Fruit fly (Drosophila melanogaster) whole organism, embryonic: ENCODE data around the gene CG31463.

Experiments used
- Bgb ChIP-seq: fragments of 200-800 bp; sonication (Bioruptor generic); IDR thresholded peaks from 2 replicates; pipeline ENCODE4 v1.3.6; 2022; ENCODE audit warnings: missing biosample characterization, missing genetic modification characterization; ENCODE audit not compliant: partially characterized antibody
- BtbVII ChIP-seq: fragments of 200-800 bp; sonication (Bioruptor generic); optimal IDR thresholded peaks from 3 replicates; lab custom pipeline; 2017; ENCODE audit warnings: missing biosample characterization, mild to moderate bottlenecking, missing genetic modification characterization
- CG12659 ChIP-seq: fragments of 200-800 bp; sonication (Bioruptor generic); optimal IDR thresholded peaks from 3 replicates; lab custom pipeline; 2017; ENCODE audit warnings: mild to moderate bottlenecking, missing biosample characterization, missing genetic modification reagents, missing genetic modification characterization
- CG12744 ChIP-seq: fragments of 200-800 bp; sonication (Bioruptor generic); optimal IDR thresholded peaks from 2 replicates; lab custom pipeline; 2016; ENCODE audit warnings: missing biosample characterization, missing genetic modification characterization
- CG13624 ChIP-seq: fragments of 200-800 bp; sonication (Bioruptor generic); optimal IDR thresholded peaks from 2 replicates; lab custom pipeline; 2016; ENCODE audit warnings: missing biosample characterization, missing genetic modification characterization
- CG14441 ChIP-seq: fragments of 200-800 bp; sonication (Bioruptor generic); IDR thresholded peaks from 2 replicates; pipeline ENCODE4 v1.3.6; 2022; ENCODE audit warnings: missing biosample characterization, missing genetic modification characterization
- CG14710 ChIP-seq: fragments of 200-800 bp; sonication (Bioruptor generic); optimal IDR thresholded peaks from 3 replicates; lab custom pipeline; 2019; ENCODE audit warnings: missing biosample characterization, mild to moderate bottlenecking, missing genetic modification characterization, moderate library complexity
- CG15011 ChIP-seq: fragments of 200-800 bp; sonication (Bioruptor generic); optimal IDR thresholded peaks from 3 replicates; lab custom pipeline; 2018; ENCODE audit warnings: missing biosample characterization, mild to moderate bottlenecking, missing genetic modification characterization
- CG16813 ChIP-seq: fragments of 200-800 bp; sonication (Bioruptor generic); IDR thresholded peaks from 3 replicates; pipeline ENCODE4 v1.3.6; 2022; ENCODE audit warnings: missing biosample characterization, missing genetic modification characterization; ENCODE audit not compliant: partially characterized antibody
- CG17568 ChIP-seq: fragments of 200-800 bp; sonication (Bioruptor generic); optimal IDR thresholded peaks from 2 replicates; lab custom pipeline; 2018; ENCODE audit warnings: missing biosample characterization, mild to moderate bottlenecking, missing genetic modification characterization, moderate library complexity
- CG1832 ChIP-seq: fragments of 200-800 bp; sonication (Bioruptor generic); optimal IDR thresholded peaks from 2 replicates; lab custom pipeline; 2017; ENCODE audit warnings: missing biosample characterization, mild to moderate bottlenecking, missing genetic modification characterization, inconsistent platforms
- CG2199 ChIP-seq: fragments of 200-800 bp; sonication (Bioruptor generic); IDR thresholded peaks from 3 replicates; pipeline ENCODE4 v1.3.6; 2022; ENCODE audit warnings: missing biosample characterization, missing genetic modification characterization
- CG2678 ChIP-seq: fragments of 200-800 bp; sonication (Bioruptor generic); optimal IDR thresholded peaks from 3 replicates; lab custom pipeline; 2019; ENCODE audit warnings: missing biosample characterization, mild to moderate bottlenecking, missing genetic modification characterization, moderate library complexity
- CG2712 ChIP-seq: fragments of 200-800 bp; optimal IDR thresholded peaks from 3 replicates; lab custom pipeline; 2019; ENCODE audit warnings: missing biosample characterization, mild to moderate bottlenecking, missing genetic modification characterization, moderate library complexity
- CG2889 ChIP-seq: fragments of 200-800 bp; sonication (Bioruptor generic); IDR thresholded peaks from 3 replicates; pipeline ENCODE4 v1.3.6; 2022; ENCODE audit warnings: missing biosample characterization, missing genetic modification characterization
- CG30020 ChIP-seq: fragments of 200-800 bp; optimal IDR thresholded peaks from 2 replicates; lab custom pipeline; 2019; ENCODE audit warnings: missing biosample characterization, mild to moderate bottlenecking, missing genetic modification characterization, moderate library complexity
- CG31365 ChIP-seq: fragments of 200-800 bp; sonication (Bioruptor generic); optimal IDR thresholded peaks from 2 replicates; lab custom pipeline; 2018; ENCODE audit warnings: missing biosample characterization, mild to moderate bottlenecking, missing genetic modification characterization
- CG34224 ChIP-seq: fragments of 200-800 bp; sonication (Bioruptor generic); IDR thresholded peaks from 3 replicates; pipeline ENCODE4 v1.3.6; 2022; ENCODE audit warnings: missing biosample characterization, missing genetic modification characterization; ENCODE audit not compliant: partially characterized antibody
- CG3995 ChIP-seq: fragments of 200-800 bp; sonication (Bioruptor generic); optimal IDR thresholded peaks from 3 replicates; lab custom pipeline; 2016; ENCODE audit warnings: missing biosample characterization, missing genetic modification characterization
- CG4328 ChIP-seq: fragments of 200-800 bp; sonication (Bioruptor generic); optimal IDR thresholded peaks from 3 replicates; lab custom pipeline; 2017; ENCODE audit warnings: missing biosample characterization, missing genetic modification reagents, missing genetic modification characterization
- CG4854 ChIP-seq: fragments of 200-800 bp; sonication (Bioruptor generic); optimal IDR thresholded peaks from 2 replicates; lab custom pipeline; 2016; ENCODE audit warnings: missing biosample characterization, missing genetic modification characterization, inconsistent platforms
- CG5245 ChIP-seq: fragments of 200-800 bp; sonication (Bioruptor generic); optimal IDR thresholded peaks from 3 replicates; lab custom pipeline; 2016; ENCODE audit warnings: missing biosample characterization, missing genetic modification characterization
- CG6175 ChIP-seq: fragments of 200-800 bp; sonication (Bioruptor generic); IDR thresholded peaks from 3 replicates; pipeline ENCODE4 v1.3.6; 2022; ENCODE audit warnings: missing biosample characterization, missing genetic modification characterization
- CG6791 ChIP-seq: fragments of 200-800 bp; sonication (Bioruptor generic); IDR thresholded peaks from 3 replicates; pipeline ENCODE4 v1.3.6; 2022; ENCODE audit warnings: missing biosample characterization, missing genetic modification characterization; ENCODE audit not compliant: partially characterized antibody
- CG6813 ChIP-seq: fragments of 200-800 bp; sonication (Bioruptor generic); optimal IDR thresholded peaks from 2 replicates; lab custom pipeline; 2017; ENCODE audit warnings: missing biosample characterization, missing genetic modification characterization, mild to moderate bottlenecking, moderate library complexity, missing genetic modification reagents
- CG6854 ChIP-seq: fragments of 200-800 bp; sonication (Bioruptor generic); optimal IDR thresholded peaks from 3 replicates; lab custom pipeline; 2017; ENCODE audit warnings: missing biosample characterization, mild to moderate bottlenecking, missing genetic modification characterization
- CoRest ChIP-seq: fragments of 200-800 bp; sonication (Bioruptor generic); optimal IDR thresholded peaks from 3 replicates; lab custom pipeline; 2018; ENCODE audit warnings: missing biosample characterization, mild to moderate bottlenecking, missing genetic modification characterization, moderate library complexity
- Dip2 ChIP-seq: fragments of 200-800 bp; sonication (Bioruptor generic); IDR thresholded peaks from 2 replicates; pipeline ENCODE4 v1.3.6; 2022; ENCODE audit warnings: missing biosample characterization, missing genetic modification characterization
- Elba2 ChIP-seq: fragments of 200-800 bp; sonication (Bioruptor generic); optimal IDR thresholded peaks from 3 replicates; lab custom pipeline; 2016; ENCODE audit warnings: missing biosample characterization, missing genetic modification characterization
- HmgD ChIP-seq: fragments of 200-800 bp; sonication (Bioruptor generic); optimal IDR thresholded peaks from 3 replicates; lab custom pipeline; 2016; ENCODE audit warnings: missing biosample characterization, missing genetic modification characterization
- Lhr ChIP-seq: fragments of 200-800 bp; sonication (Bioruptor generic); optimal IDR thresholded peaks from 3 replicates; lab custom pipeline; 2017; ENCODE audit warnings: mild to moderate bottlenecking, missing biosample characterization, missing genetic modification reagents, missing genetic modification characterization
- MBD-R2 ChIP-seq: fragments of 200-800 bp; sonication (Bioruptor generic); IDR thresholded peaks from 2 replicates; pipeline ENCODE4 v1.3.6; 2022; ENCODE audit warnings: missing biosample characterization, missing genetic modification characterization
- Oaz ChIP-seq: fragments of 200-800 bp; sonication (Bioruptor generic); IDR thresholded peaks from 2 replicates; pipeline ENCODE4 v1.3.6; 2022; ENCODE audit warnings: missing biosample characterization, missing genetic modification characterization
- Opbp ChIP-seq: fragments of 200-800 bp; sonication (Bioruptor generic); IDR thresholded peaks from 3 replicates; pipeline ENCODE4 v1.3.6; 2022; ENCODE audit warnings: missing biosample characterization, missing genetic modification characterization; ENCODE audit not compliant: partially characterized antibody
- Ptx1 ChIP-seq: fragments of 200-800 bp; sonication (Bioruptor generic); IDR thresholded peaks from 2 replicates; pipeline ENCODE4 v1.3.6; 2022; ENCODE audit warnings: missing biosample characterization, missing genetic modification characterization
- Stat92E ChIP-seq, 3 experiments: fragments of >200 bp in 2 of 3; fragments of 200-800 bp in 1 of 3; sonication (Bioruptor generic) in 1 of 3; optimal IDR thresholded peaks; 2 replicates each; lab custom pipeline; 2017 to 2019; ENCODE audit warnings: missing biosample characterization in 3 of 3, missing genetic modification characterization in 3 of 3, mild to moderate bottlenecking in 1 of 3, moderate library complexity in 1 of 3
- amos ChIP-seq: fragments of 200-800 bp; sonication (Bioruptor generic); IDR thresholded peaks from 2 replicates; pipeline ENCODE4 v1.3.6; 2022; ENCODE audit warnings: missing biosample characterization, missing genetic modification characterization; ENCODE audit not compliant: partially characterized antibody
- aop ChIP-seq: fragments of 200-800 bp; sonication (Bioruptor generic); IDR thresholded peaks from 2 replicates; pipeline ENCODE4 v1.3.6; 2022; ENCODE audit warnings: missing biosample characterization, missing genetic modification characterization
- ara ChIP-seq: fragments of 200-800 bp; sonication (Bioruptor generic); IDR thresholded peaks from 2 replicates; pipeline ENCODE4 v1.3.6; 2022; ENCODE audit warnings: missing biosample characterization, missing genetic modification characterization
- bigmax ChIP-seq: fragments of 200-800 bp; sonication (Bioruptor generic); optimal IDR thresholded peaks from 2 replicates; lab custom pipeline; 2018; ENCODE audit warnings: missing biosample characterization, mild to moderate bottlenecking, missing genetic modification characterization
- ewg ChIP-seq: fragments of 200-800 bp; sonication (Bioruptor generic); optimal IDR thresholded peaks from 3 replicates; lab custom pipeline; 2017; ENCODE audit warnings: mild to moderate bottlenecking, missing biosample characterization, missing genetic modification reagents, missing genetic modification characterization
- exex ChIP-seq: fragments of 200-800 bp; sonication (Bioruptor generic); optimal IDR thresholded peaks from 4 replicates; lab custom pipeline; 2018; ENCODE audit warnings: missing biosample characterization, mild to moderate bottlenecking, missing genetic modification characterization, moderate library complexity
- fd96Cb ChIP-seq: fragments of 200-800 bp; sonication (Bioruptor generic); optimal IDR thresholded peaks from 2 replicates; lab custom pipeline; 2018; ENCODE audit warnings: missing biosample characterization, mild to moderate bottlenecking, missing genetic modification characterization, moderate library complexity
- gce ChIP-seq: fragments of 200-800 bp; sonication (Bioruptor generic); IDR thresholded peaks from 3 replicates; pipeline ENCODE4 v1.3.6; 2022; ENCODE audit warnings: missing biosample characterization, missing genetic modification characterization
- nerfin-1 ChIP-seq: fragments of 200-800 bp; sonication (Bioruptor generic); optimal IDR thresholded peaks from 3 replicates; lab custom pipeline; 2019; ENCODE audit warnings: missing biosample characterization, mild to moderate bottlenecking, missing genetic modification characterization, moderate library complexity
- nom ChIP-seq: fragments of 200-800 bp; sonication (Bioruptor generic); optimal IDR thresholded peaks from 2 replicates; lab custom pipeline; 2017; ENCODE audit warnings: missing biosample characterization, missing genetic modification characterization, mild to moderate bottlenecking, moderate library complexity, missing genetic modification reagents
- salm ChIP-seq: fragments of 200-800 bp; sonication (Bioruptor generic); optimal IDR thresholded peaks from 2 replicates; lab custom pipeline; 2018; ENCODE audit warnings: missing biosample characterization, mild to moderate bottlenecking, missing genetic modification characterization
- sens ChIP-seq: fragments of 200-800 bp; sonication (Bioruptor generic); peaks from one replicate; lab custom pipeline; 2016; ENCODE audit warnings: missing biosample characterization, missing genetic modification characterization
- seq ChIP-seq: fragments of 200-800 bp; sonication (Bioruptor generic); IDR thresholded peaks from 2 replicates; pipeline ENCODE4 v1.3.6; 2022; ENCODE audit warnings: missing biosample characterization, missing genetic modification characterization
- vnd ChIP-seq: fragments of 200-800 bp; sonication (Bioruptor generic); IDR thresholded peaks from 3 replicates; pipeline ENCODE4 v1.3.6; 2022; ENCODE audit warnings: missing biosample characterization, missing genetic modification characterization; ENCODE audit not compliant: partially characterized antibody

The CG31463 gene

dm6 chr3R:8269740-8270139 lies 22.4 kb upstream of the CG31463 start, which contains the start of gene CG9630 (continued):
- peak; percentile 80 for TF ChIP-seq CG34224 (GFP tag; lab: Robert Waterston, UW)
- TF ChIP-seq exex (tag; lab: Kevin White, UChicago) = no peak
- peak; percentile 60 for TF ChIP-seq bigmax (GFP tag; lab: Kevin White, UChicago)
- TF ChIP-seq Stat92E (GFP tag; optimal IDR thresholded peaks at IDR 0.05; lab: Kevin White, UChicago) = peak in 1 of 3 experiments; percentile 45
- no peak for TF ChIP-seq CG6813 (GFP tag; lab: Kevin White, UChicago)
- peak; percentile 74 for TF ChIP-seq Opbp (GFP tag; lab: Robert Waterston, UW)
- TF ChIP-seq Ptx1 = no peak
- TF ChIP-seq salm = no peak
- TF ChIP-seq CG2889 = no peak
- no peak for TF ChIP-seq nom (GFP tag; lab: Kevin White, UChicago)
- TF ChIP-seq HmgD (GFP tag; lab: Kevin White, UChicago) = peak; percentile 73
- TF ChIP-seq seq (GFP tag; lab: Robert Waterston, UW) = no peak
- no peak for TF ChIP-seq CG1832 (GFP tag; lab: Kevin White, UChicago)
- no peak for TF ChIP-seq CG6854 (GFP tag; lab: Kevin White, UChicago)
- TF ChIP-seq nerfin-1 (tag; lab: Kevin White, UChicago) = no peak
- no peak for TF ChIP-seq Oaz
- TF ChIP-seq CG12659 (GFP tag; lab: Kevin White, UChicago) = peak; percentile 12
- TF ChIP-seq CG4328 (GFP tag; lab: Kevin White, UChicago) = no peak
- peak; percentile 59; the same call in 1 of the 3 replicates for TF ChIP-seq CG16813 (GFP tag; lab: Robert Waterston, UW)
- TF ChIP-seq MBD-R2 = peak; percentile 88
- TF ChIP-seq ewg (GFP tag; lab: Kevin White, UChicago) = peak; percentile 1
- TF ChIP-seq Bgb (GFP tag; lab: Robert Waterston, UW) = peak; percentile 73
- no peak for TF ChIP-seq CG31365 (tag; lab: Kevin White, UChicago)
- 0 out of 2 replicates have a peak, but pooled peaks have one; percentile 12 for TF ChIP-seq ara (GFP tag; lab: Robert Waterston, UW)
- TF ChIP-seq CG6791 (GFP tag; lab: Robert Waterston, UW) = peak; percentile 68; the same call in 2 of the 3 replicates
- TF ChIP-seq CG13624 = no peak
- TF ChIP-seq aop (GFP tag; lab: Robert Waterston, UW) = no peak
- no peak for TF ChIP-seq fd96Cb (tag; lab: Kevin White, UChicago)
- TF ChIP-seq CG6175 = no peak
- no peak for TF ChIP-seq CG2199 (GFP tag; lab: Robert Waterston, UW)
- peak; percentile 79 for TF ChIP-seq Elba2 (GFP tag; lab: Kevin White, UChicago)
- TF ChIP-seq gce (GFP tag; lab: Robert Waterston, UW) = no peak
- peak; percentile 69 for TF ChIP-seq amos
- TF ChIP-seq vnd = 0 out of 3 replicates have a peak, but pooled peaks have one; percentile 41
- no peak for TF ChIP-seq BtbVII (GFP tag; lab: Kevin White, UChicago)
- no peak for TF ChIP-seq CG4854 (GFP tag; lab: Kevin White, UChicago)
- no peak for TF ChIP-seq CG14441 (GFP tag; lab: Robert Waterston, UW)
- no peak for TF ChIP-seq CG17568 (GFP tag; lab: Kevin White, UChicago)
- peak; percentile 4 for TF ChIP-seq CoRest
- TF ChIP-seq CG2678 (tag; lab: Kevin White, UChicago) = no peak
- TF ChIP-seq CG2712 (tag; lab: Kevin White, UChicago) = peak; percentile 24
- no peak for TF ChIP-seq CG5245 (GFP tag; lab: Kevin White, UChicago)
- peak; percentile 58 for TF ChIP-seq CG14710 (tag; lab: Kevin White, UChicago)
- no peak for TF ChIP-seq CG15011
- no peak for TF ChIP-seq Dip2 (GFP tag; lab: Robert Waterston, UW)
- TF ChIP-seq CG12744 = no peak
- no peak for TF ChIP-seq CG30020 (tag; lab: Kevin White, UChicago)
- TF ChIP-seq CG3995 = peak; percentile 38
- no peak for TF ChIP-seq sens (GFP tag; lab: Kevin White, UChicago)
- TF ChIP-seq Lhr (GFP tag; lab: Kevin White, UChicago) = peak; percentile 42
